Worm (Caenorhabditis elegans): ENCODE results near the gene pcp-2.

The pcp-2 gene

ce11 chrIV:9112019-9112418 lies 52.9 kb downstream of the pcp-2 start:
- TF ChIP-seq peb-1 (tag; optimal IDR thresholded peaks at IDR 0.05) (no peak), snpc-4 (tag; optimal IDR thresholded peaks at IDR 0.05) (no peak), fos-1 (tag; optimal IDR thresholded peaks at IDR 0.05) (peak; percentile 93), lin-39 (tag; optimal IDR thresholded peaks at IDR 0.05) (no peak), blmp-1 (tag; optimal IDR thresholded peaks at IDR 0.05; ENCODE audit: insufficient read depth) (peak; percentile 76), nhr-21 (tag; optimal IDR thresholded peaks at IDR 0.05) (peak; percentile 0), alr-1 (tag; optimal IDR thresholded peaks at IDR 0.05) (no peak), F13H6.1 (tag; optimal IDR thresholded peaks at IDR 0.05) (no peak), ztf-1 (GFP tag; conservative IDR thresholded peaks at IDR 0.05) (no peak)

Data from whole organism, L2 larva.